Worm (Caenorhabditis elegans) whole organism, L4 larva: ENCODE measurements around the gene acbp-4.

ENCODE experiments used
- nhr-25 ChIP-seq: sonication (generic microtip); optimal IDR thresholded peaks from 2 replicates; lab custom pipeline; 2017; ENCODE audit warnings: missing genetic modification characterization, mild to moderate bottlenecking, missing compliant biosample characterization, antibody characterized with exemption, moderate library complexity, borderline replicate concordance; ENCODE audit not compliant: insufficient read depth
- nhr-76 ChIP-seq: fragments of 150-350 bp; optimal IDR thresholded peaks from 2 replicates; lab custom pipeline; 2014; ENCODE audit warnings: missing biosample characterization, missing genetic modification characterization
- unc-62 ChIP-seq, 3 experiments: fragments of 150-350 bp in 1 of 3; sonication (generic microtip); optimal IDR thresholded peaks in 2 of 3; peaks in 1 of 3; 1 replicate in 1 of 3; 2 replicates in 2 of 3; lab custom pipeline; 2014 to 2017; ENCODE audit warnings: missing biosample characterization in 3 of 3, missing genetic modification characterization in 3 of 3, missing genetic modification reagents in 3 of 3, missing genotype in 1 of 3
- ztf-11 ChIP-seq: fragments of 150-350 bp; optimal IDR thresholded peaks from 2 replicates; lab custom pipeline; 2014; ENCODE audit warnings: missing biosample characterization, missing genetic modification characterization

ce11 chrIII:7298045-7298444 lies 10.9 kb downstream of the acbp-4 start:
- TF ChIP-seq ztf-11 (tag; lab: Kevin White, UChicago): no peak
- no peak for TF ChIP-seq nhr-25
- no peak for TF ChIP-seq unc-62 (GFP tag; optimal IDR thresholded peaks at IDR 0.05 in 1 of 2; lab: Kevin White, UChicago)
- TF ChIP-seq unc-62 (tag; optimal IDR thresholded peaks at IDR 0.05; lab: Kevin White, UChicago): no peak
- TF ChIP-seq nhr-76: no peak
